Worm (Caenorhabditis elegans): ENCODE results near the gene C44B11.1.

ce11 chrIII:3174985-3175384 lies 19.9 kb downstream of the C44B11.1 start, which contains the start of gene R148.3:
- TF ChIP-seq unc-3 (GFP tag; conservative IDR thresholded peaks at IDR 0.05) (peak; percentile 51; the same call in 1 of the 2 replicates), unc-3 (tag; optimal IDR thresholded peaks at IDR 0.05) (peak; percentile 81), fkh-6 (tag; optimal IDR thresholded peaks at IDR 0.05) (peak; percentile 83), nfya-1 (tag; optimal IDR thresholded peaks at IDR 0.05) (peak; percentile 79), syd-9 (tag; optimal IDR thresholded peaks at IDR 0.05) (peak; percentile 66), fkh-10 (GFP tag; optimal IDR thresholded peaks at IDR 0.05) (no peak), npax-4 (tag; optimal IDR thresholded peaks at IDR 0.05) (peak; percentile 70)
